Fruit fly (Drosophila melanogaster): ENCODE measurements around the gene CG15715.

The CG15715 gene

DNA sequence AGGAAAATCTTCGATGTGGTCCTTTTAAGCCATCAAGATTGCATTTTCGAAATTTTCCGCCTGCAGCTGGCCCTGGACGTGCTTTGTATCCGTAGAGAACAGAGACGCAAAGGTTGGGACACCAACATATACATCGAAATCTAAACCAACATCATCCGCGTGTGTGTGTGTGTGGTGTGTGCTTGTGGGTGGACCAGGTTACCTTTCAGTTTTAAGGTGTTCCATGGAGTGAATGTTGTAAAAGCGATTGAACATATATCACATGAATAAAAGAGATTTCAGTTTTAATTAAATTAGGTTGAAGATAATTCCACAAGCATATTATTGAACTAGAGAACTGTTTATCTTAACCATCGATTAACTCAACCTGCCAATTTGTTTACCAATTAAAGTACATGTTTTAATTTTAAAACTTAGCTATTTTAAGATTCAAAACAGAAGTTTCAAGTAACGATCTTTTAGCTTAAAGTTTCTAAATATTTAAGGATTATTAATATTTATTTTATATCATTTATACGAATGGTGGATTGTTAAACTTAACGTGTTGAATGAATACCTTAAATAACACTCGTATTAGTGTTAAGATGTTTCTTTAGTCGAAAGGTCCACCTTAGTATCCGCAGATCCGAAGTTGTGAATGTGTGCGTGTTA, 10.2 kb downstream of the CG15715 start (continued):
- TF ChIP-seq CG3838 (GFP tag; optimal IDR thresholded peaks at IDR 0.05) (peak; percentile 19), amos (GFP tag; IDR thresholded peaks at IDR 0.05; ENCODE audit: partially characterized antibody) (no peak), salm (tag; optimal IDR thresholded peaks at IDR 0.05) (peak; percentile 41), chm (GFP tag; IDR thresholded peaks at IDR 0.05) (0 out of 2 replicates have a peak, but pooled peaks have one; percentile 37), CG1792 (GFP tag; optimal IDR thresholded peaks at IDR 0.05) (peak; percentile 11), Sin3A (optimal IDR thresholded peaks at IDR 0.05) (no peak), CG15514 (GFP tag; optimal IDR thresholded peaks at IDR 0.05) (peak; percentile 62), crc (GFP tag; optimal IDR thresholded peaks at IDR 0.05) (no peak), seq (GFP tag; IDR thresholded peaks at IDR 0.05) (peak; percentile 52; the same call in 1 of the 2 replicates), CG32767 (GFP tag; IDR thresholded peaks at IDR 0.05) (peak; percentile 15; the same call in 1 of the 2 replicates), Max (GFP tag; optimal IDR thresholded peaks at IDR 0.05) (peak; percentile 57), ac (GFP tag; optimal IDR thresholded peaks at IDR 0.05) (peak; percentile 24), CG5180 (GFP tag; optimal IDR thresholded peaks at IDR 0.05) (peak; percentile 81), Trl (optimal IDR thresholded peaks at IDR 0.05) (no peak), Trl (GFP tag; optimal IDR thresholded peaks at IDR 0.05) (peak; percentile 51), Hmr (GFP tag; optimal IDR thresholded peaks at IDR 0.05) (peak; percentile 93), CG8388 (GFP tag; optimal IDR thresholded peaks at IDR 0.05) (peak; percentile 63), NC2β (GFP tag; optimal IDR thresholded peaks at IDR 0.05) (peak; percentile 27), Dbx (GFP tag; IDR thresholded peaks at IDR 0.05) (peak; percentile 68; the same call in 2 of the 3 replicates), CG6765 (GFP tag; optimal IDR thresholded peaks at IDR 0.05) (peak; percentile 88), CG17802 (tag; optimal IDR thresholded peaks at IDR 0.05) (peak; percentile 6), gfzf (GFP tag; optimal IDR thresholded peaks at IDR 0.05) (no peak), CG7987 (GFP tag; optimal IDR thresholded peaks at IDR 0.05) (no peak), CG10147 (GFP tag; optimal IDR thresholded peaks at IDR 0.05) (peak; percentile 89), CG17359 (tag; optimal IDR thresholded peaks at IDR 0.05) (peak; percentile 80), ewg (GFP tag; optimal IDR thresholded peaks at IDR 0.05) (peak; percentile 62), CG4820 (GFP tag; optimal IDR thresholded peaks at IDR 0.05) (peak; percentile 65), CG4854 (GFP tag; optimal IDR thresholded peaks at IDR 0.05) (no peak), CG16779 (GFP tag; IDR thresholded peaks at IDR 0.05) (0 out of 2 replicates have a peak, but pooled peaks have one; percentile 28), CG30020 (tag; optimal IDR thresholded peaks at IDR 0.05) (no peak), CG10274 (GFP tag; optimal IDR thresholded peaks at IDR 0.05) (peak; percentile 74), lmd (GFP tag; IDR thresholded peaks at IDR 0.05) (peak; percentile 60; the same call in 1 of the 2 replicates), Poxn (GFP tag; IDR thresholded peaks at IDR 0.05) (0 out of 2 replicates have a peak, but pooled peaks have one; percentile 38), CG4404 (GFP tag; IDR thresholded peaks at IDR 0.05) (no peak), C15 (GFP tag; IDR thresholded peaks at IDR 0.05) (no peak), pho (GFP tag; optimal IDR thresholded peaks at IDR 0.05) (peak; percentile 40), eve (GFP tag; optimal IDR thresholded peaks at IDR 0.05) (peak in 1 of 2 experiments; percentile 73), trh (GFP tag; optimal IDR thresholded peaks at IDR 0.05) (peak; percentile 1), lab (GFP tag; optimal IDR thresholded peaks at IDR 0.05) (peak; percentile 91), hkb (optimal IDR thresholded peaks at IDR 0.05) (no peak), hkb (GFP tag; IDR thresholded peaks at IDR 0.05) (peak; percentile 54), cwo (GFP tag; optimal IDR thresholded peaks at IDR 0.05) (peak; percentile 90), CG34422 (GFP tag; IDR thresholded peaks at IDR 0.05) (peak; percentile 62; the same call in 2 of the 3 replicates), unc-4 (GFP tag; IDR thresholded peaks at IDR 0.05; ENCODE audit: partially characterized antibody) (0 out of 2 replicates have a peak, but pooled peaks have one; percentile 18), cato (GFP tag; optimal IDR thresholded peaks at IDR 0.05; ENCODE audit: borderline replicate concordance) (peak; percentile 40), CG12744 (GFP tag; optimal IDR thresholded peaks at IDR 0.05) (no peak), CG1832 (GFP tag; optimal IDR thresholded peaks at IDR 0.05) (no peak), fd3F (GFP tag; optimal IDR thresholded peaks at IDR 0.05) (peak; percentile 81), fu2 (GFP tag; optimal IDR thresholded peaks at IDR 0.05) (peak; percentile 58), sug (tag; optimal IDR thresholded peaks at IDR 0.05) (peak; percentile 87)

All from whole organism, embryonic.